Worm (Caenorhabditis elegans): ENCODE measurements around the gene srw-107.

The srw-107 gene

DNA sequence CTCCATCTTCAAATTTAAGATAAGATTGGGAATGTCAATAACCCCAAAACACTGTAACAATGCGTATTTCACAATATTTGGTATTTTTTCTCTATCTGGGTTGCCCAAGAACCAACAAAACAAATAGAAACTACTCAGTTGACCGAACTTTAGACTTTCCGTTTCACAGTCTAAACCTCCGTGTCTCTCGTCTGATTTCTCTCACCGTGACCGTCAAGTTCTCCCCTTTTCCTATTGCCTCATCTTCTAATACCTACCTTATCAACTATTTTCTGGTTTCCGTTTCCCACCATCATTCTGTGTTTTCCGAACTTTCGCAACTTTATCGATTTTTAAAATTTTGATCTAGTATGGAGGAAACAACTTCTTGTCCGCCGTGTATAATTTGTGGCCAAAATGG, 27.1 kb downstream of the srw-107 start, which contains the start of gene nhr-131:
Gene nhr-131 (plus strand): TSS at position 87 of the 400 bp plus-strand sequence.
- peak; percentile 45 for TF ChIP-seq nhr-90 (tag; optimal IDR thresholded peaks at IDR 0.05; ENCODE audit: poor library complexity)
- no peak for TF ChIP-seq grh-1 (GFP tag; IDR thresholded peaks at IDR 0.05)
- TF ChIP-seq sup-37 (GFP tag; optimal IDR thresholded peaks at IDR 0.05), result no peak
- no peak for TF ChIP-seq efl-1 (optimal IDR thresholded peaks at IDR 0.05)
- TF ChIP-seq efl-1 (GFP tag; optimal IDR thresholded peaks at IDR 0.05 in 1 of 2), result peak in 1 of 2 experiments; percentile 61
- TF ChIP-seq lin-35 (GFP tag; optimal IDR thresholded peaks at IDR 0.05), result peak in 1 of 2 experiments; percentile 60
- peak in 2 of 6 experiments; percentile 27 to 55 for TF ChIP-seq elt-3 (tag; optimal IDR thresholded peaks at IDR 0.05)
- TF ChIP-seq lin-15B (tag; optimal IDR thresholded peaks at IDR 0.05), result no peak
- TF ChIP-seq nhr-77 (tag; optimal IDR thresholded peaks at IDR 0.05), result peak; percentile 5
- peak; percentile 58 for TF ChIP-seq nhr-20 (tag; optimal IDR thresholded peaks at IDR 0.05)
- TF ChIP-seq aha-1 (tag; optimal IDR thresholded peaks at IDR 0.05), result no peak
- peak; percentile 18 for TF ChIP-seq nhr-85 (tag)
- TF ChIP-seq snu-23 (GFP tag; optimal IDR thresholded peaks at IDR 0.05), result peak; percentile 38
- TF ChIP-seq lin-14 (GFP tag; optimal IDR thresholded peaks at IDR 0.05), result no peak
- peak; percentile 29 for TF ChIP-seq nhr-71 (tag; optimal IDR thresholded peaks at IDR 0.05)
- TF ChIP-seq mdl-1 (tag; optimal IDR thresholded peaks at IDR 0.05), result peak in 1 of 2 experiments; percentile 30
- TF ChIP-seq elt-2 (tag; optimal IDR thresholded peaks at IDR 0.05), result peak; percentile 34
- peak; percentile 6 for TF ChIP-seq tbx-2 (tag; optimal IDR thresholded peaks at IDR 0.05)
- peak; percentile 51 for TF ChIP-seq blmp-1 (tag; optimal IDR thresholded peaks at IDR 0.05)

DNA sequence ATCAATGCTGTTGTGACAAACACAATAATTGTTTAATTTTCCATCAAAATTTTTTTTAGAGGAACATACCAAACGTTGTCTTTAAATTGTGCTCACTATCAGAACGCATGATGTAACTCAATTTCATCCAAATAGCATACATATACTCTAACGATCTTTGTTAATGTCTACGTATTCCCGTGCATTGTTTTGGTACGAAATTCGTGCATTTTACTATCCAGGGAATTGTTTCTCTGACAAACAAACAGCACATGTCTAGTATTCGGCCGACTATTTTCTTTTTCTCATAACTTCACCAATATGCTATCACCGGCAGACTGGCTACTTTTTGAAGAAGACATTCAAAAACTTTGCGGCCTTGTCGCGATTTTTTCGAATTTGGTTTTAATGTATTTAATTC, 30.0 kb downstream of the srw-107 start, which contains the start of gene str-196:
Gene str-196 (plus strand): TSS at position 301 of the 400 bp plus-strand sequence.
- TF ChIP-seq lir-3 (tag; optimal IDR thresholded peaks at IDR 0.05; ENCODE audit: poor library complexity) (no peak), ama-1 (optimal IDR thresholded peaks at IDR 0.05) (no peak), C34B4.2 (tag; optimal IDR thresholded peaks at IDR 0.05) (no peak), nhr-90 (tag; optimal IDR thresholded peaks at IDR 0.05; ENCODE audit: poor library complexity) (no peak), sup-37 (GFP tag; optimal IDR thresholded peaks at IDR 0.05) (no peak), nhr-76 (tag; optimal IDR thresholded peaks at IDR 0.05) (no peak), ztf-11 (tag; optimal IDR thresholded peaks at IDR 0.05) (no peak), unc-130 (tag; optimal IDR thresholded peaks at IDR 0.05) (no peak), nhr-71 (tag; optimal IDR thresholded peaks at IDR 0.05) (no peak), nhr-28 (tag; optimal IDR thresholded peaks at IDR 0.05) (no peak), vab-15 (tag; optimal IDR thresholded peaks at IDR 0.05) (no peak), skn-1 (tag; optimal IDR thresholded peaks at IDR 0.05) (no peak), xbp-1 (tag; optimal IDR thresholded peaks at IDR 0.05) (no peak), isw-1 (GFP tag; IDR thresholded peaks at IDR 0.05) (no peak), nhr-20 (tag; optimal IDR thresholded peaks at IDR 0.05) (no peak), nhr-47 (tag; optimal IDR thresholded peaks at IDR 0.05) (no peak), hlh-4 (tag; optimal IDR thresholded peaks at IDR 0.05) (no peak)

DNA sequence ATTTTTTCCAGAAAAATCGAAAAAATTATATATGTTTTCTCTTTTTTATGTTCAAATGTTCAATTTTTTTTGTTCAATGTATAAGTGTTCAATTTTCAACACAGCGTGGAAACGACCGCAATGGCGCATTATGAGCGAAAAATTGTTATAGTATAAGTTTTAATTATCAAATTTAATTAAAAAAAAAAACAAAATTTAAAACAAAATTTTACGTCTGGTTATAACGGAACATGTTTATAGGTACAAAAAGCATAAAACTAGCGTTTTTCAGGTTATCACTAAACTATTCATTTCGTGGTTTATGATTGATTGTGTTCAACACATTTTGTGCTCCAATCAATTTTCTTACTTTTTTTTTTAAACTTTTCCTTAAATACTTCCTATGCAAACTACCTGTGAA, 32.1 kb downstream of the srw-107 start, which contains the start of gene nhr-106:
Gene nhr-106 (plus strand): TSS at position 301 of the 400 bp plus-strand sequence.
- no peak for TF ChIP-seq aha-1 (tag; optimal IDR thresholded peaks at IDR 0.05)
- no peak for TF ChIP-seq ztf-11 (tag; optimal IDR thresholded peaks at IDR 0.05)
- TF ChIP-seq nhr-85 (tag), result no peak
- no peak for TF ChIP-seq unc-98 (GFP tag; IDR thresholded peaks at IDR 0.05)
- no peak for TF ChIP-seq elt-2 (tag; optimal IDR thresholded peaks at IDR 0.05)
- no peak for TF ChIP-seq lin-14 (GFP tag; optimal IDR thresholded peaks at IDR 0.05)
- TF ChIP-seq mab-9 (GFP tag; IDR thresholded peaks at IDR 0.05), result no peak
- TF ChIP-seq C04F5.9 (tag; optimal IDR thresholded peaks at IDR 0.05), result no peak
- no peak for TF ChIP-seq elt-3 (tag; optimal IDR thresholded peaks at IDR 0.05)
- no peak for TF ChIP-seq egl-13 (tag; optimal IDR thresholded peaks at IDR 0.05)
- no peak for TF ChIP-seq snpc-4 (tag; optimal IDR thresholded peaks at IDR 0.05)
- TF ChIP-seq hlh-17 (GFP tag; optimal IDR thresholded peaks at IDR 0.05; ENCODE audit: borderline replicate concordance), result no peak
- TF ChIP-seq ets-5 (GFP tag; IDR thresholded peaks at IDR 0.05), result no peak
- no peak for TF ChIP-seq unc-62 (GFP tag; optimal IDR thresholded peaks at IDR 0.05)

All from whole organism, L1 larva.